Fruit fly (Drosophila melanogaster) whole organism, embryonic: Measurements from ENCODE around the gene CG10353.

Source experiments
- Abd-B ChIP-seq: fragments of 200-800 bp; sonication (Bioruptor generic); optimal IDR thresholded peaks from 2 replicates; lab custom pipeline; 2018; ENCODE audit warnings: missing biosample characterization, mild to moderate bottlenecking, missing genetic modification characterization, moderate library complexity
- Antp ChIP-seq: fragments of 200-800 bp; sonication (Bioruptor generic); optimal IDR thresholded peaks from 3 replicates; lab custom pipeline; 2016; ENCODE audit warnings: missing biosample characterization, missing genetic modification characterization
- Atf-2 ChIP-seq: fragments of 200-800 bp; sonication (Bioruptor generic); optimal IDR thresholded peaks from 2 replicates; lab custom pipeline; 2016; ENCODE audit warnings: missing biosample characterization, missing genetic modification characterization
- Bgb ChIP-seq: fragments of 200-800 bp; sonication (Bioruptor generic); IDR thresholded peaks from 2 replicates; pipeline ENCODE4 v1.3.6; 2022; ENCODE audit warnings: missing biosample characterization, missing genetic modification characterization; ENCODE audit not compliant: partially characterized antibody
- CG10979 ChIP-seq: fragments of 200-800 bp; sonication (Bioruptor generic); optimal IDR thresholded peaks from 2 replicates; lab custom pipeline; 2018; ENCODE audit warnings: missing biosample characterization, mild to moderate bottlenecking, missing genetic modification characterization, moderate library complexity
- CG11093 ChIP-seq: fragments of 200-800 bp; sonication (Bioruptor generic); IDR thresholded peaks from 3 replicates; pipeline ENCODE4 v1.3.6; 2022; ENCODE audit warnings: missing biosample characterization, missing genetic modification characterization
- CG11723 ChIP-seq: fragments of 200-800 bp; sonication (Bioruptor generic); optimal IDR thresholded peaks from 2 replicates; lab custom pipeline; 2017; ENCODE audit warnings: missing biosample characterization, mild to moderate bottlenecking, missing genetic modification characterization
- CG12299 ChIP-seq: fragments of 200-800 bp; sonication (Bioruptor generic); optimal IDR thresholded peaks from 2 replicates; lab custom pipeline; 2018; ENCODE audit warnings: missing biosample characterization, mild to moderate bottlenecking, missing genetic modification characterization
- CG15479 ChIP-seq: fragments of 200-800 bp; sonication (Bioruptor generic); optimal IDR thresholded peaks from 3 replicates; lab custom pipeline; 2019; ENCODE audit warnings: missing biosample characterization, mild to moderate bottlenecking, missing genetic modification characterization, moderate library complexity
- CG1602 ChIP-seq: fragments of 200-800 bp; sonication (Bioruptor generic); optimal IDR thresholded peaks from 3 replicates; lab custom pipeline; 2016; ENCODE audit warnings: missing biosample characterization, missing genetic modification characterization
- CG16815 ChIP-seq: fragments of 200-800 bp; sonication (Bioruptor generic); optimal IDR thresholded peaks from 3 replicates; lab custom pipeline; 2017; ENCODE audit warnings: missing biosample characterization, mild to moderate bottlenecking, missing genetic modification characterization
- CG17912 ChIP-seq: fragments of 200-800 bp; sonication (Bioruptor generic); optimal IDR thresholded peaks from 2 replicates; lab custom pipeline; 2018; ENCODE audit warnings: missing biosample characterization, mild to moderate bottlenecking, missing genetic modification characterization
- CG18764 ChIP-seq: fragments of 200-800 bp; sonication (Bioruptor generic); optimal IDR thresholded peaks from 3 replicates; lab custom pipeline; 2016; ENCODE audit warnings: missing biosample characterization, missing genetic modification characterization
- CG30020 ChIP-seq: fragments of 200-800 bp; optimal IDR thresholded peaks from 2 replicates; lab custom pipeline; 2019; ENCODE audit warnings: missing biosample characterization, mild to moderate bottlenecking, missing genetic modification characterization, moderate library complexity
- CG30403 ChIP-seq: fragments of 200-800 bp; sonication (Bioruptor generic); optimal IDR thresholded peaks from 3 replicates; lab custom pipeline; 2016; ENCODE audit warnings: missing biosample characterization, missing genetic modification characterization
- CG4707 ChIP-seq: fragments of 200-800 bp; sonication (Bioruptor generic); optimal IDR thresholded peaks from 2 replicates; lab custom pipeline; 2018; ENCODE audit warnings: missing biosample characterization, mild to moderate bottlenecking, missing genetic modification characterization, moderate library complexity
- CG6254 ChIP-seq: fragments of 200-800 bp; sonication (Bioruptor generic); optimal IDR thresholded peaks from 3 replicates; lab custom pipeline; 2017; ENCODE audit warnings: mild to moderate bottlenecking, missing biosample characterization, missing genetic modification reagents, missing genetic modification characterization
- CG6272 ChIP-seq: fragments of 200-800 bp; sonication (Bioruptor generic); IDR thresholded peaks from 2 replicates; pipeline ENCODE4 v1.3.6; 2022; ENCODE audit warnings: missing biosample characterization, missing genetic modification characterization
- CG7372 ChIP-seq: fragments of 200-800 bp; sonication (Bioruptor generic); IDR thresholded peaks from 2 replicates; pipeline ENCODE4 v1.3.6; 2022; ENCODE audit warnings: missing biosample characterization, missing genetic modification characterization
- CG8281 ChIP-seq: fragments of 200-800 bp; sonication (Bioruptor generic); optimal IDR thresholded peaks from 2 replicates; lab custom pipeline; 2018; ENCODE audit warnings: missing biosample characterization, mild to moderate bottlenecking, missing genetic modification characterization, moderate library complexity
- Deaf1 ChIP-seq: fragments of 200-800 bp; optimal IDR thresholded peaks from 3 replicates; lab custom pipeline; 2019; ENCODE audit warnings: missing biosample characterization, mild to moderate bottlenecking, missing genetic modification characterization, moderate library complexity
- Eip74EF ChIP-seq, 2 experiments: fragments of 200-800 bp in 1 of 2; fragments of >200 bp in 1 of 2; sonication (Bioruptor generic) in 1 of 2; optimal IDR thresholded peaks; 2 replicates each; lab custom pipeline; 2017 to 2019; ENCODE audit warnings: missing biosample characterization in 2 of 2, missing genetic modification characterization in 2 of 2, mild to moderate bottlenecking in 1 of 2, moderate library complexity in 1 of 2
- HLH3B ChIP-seq: fragments of 200-800 bp; sonication (Bioruptor generic); IDR thresholded peaks from 2 replicates; pipeline ENCODE4 v1.3.6; 2022; ENCODE audit warnings: missing biosample characterization, missing genetic modification characterization
- Hand ChIP-seq: fragments of 200-800 bp; sonication (Bioruptor generic); optimal IDR thresholded peaks from 2 replicates; lab custom pipeline; 2017; ENCODE audit warnings: mild to moderate bottlenecking, missing biosample characterization, missing genetic modification reagents, missing genetic modification characterization
- Hr78 ChIP-seq, 2 experiments: fragments of 200-800 bp in 1 of 2; fragments of >200 bp in 1 of 2; sonication (Bioruptor generic) in 1 of 2; optimal IDR thresholded peaks; 2 replicates each; lab custom pipeline; 2017 to 2019; ENCODE audit warnings: missing biosample characterization in 2 of 2, missing genetic modification characterization in 2 of 2, mild to moderate bottlenecking in 1 of 2, moderate library complexity in 1 of 2
- Hsf ChIP-seq: fragments of 200-800 bp; sonication (Bioruptor generic); optimal IDR thresholded peaks from 3 replicates; lab custom pipeline; 2016; ENCODE audit warnings: missing biosample characterization, missing genetic modification characterization
- Meics ChIP-seq: fragments of 200-800 bp; sonication (Bioruptor generic); optimal IDR thresholded peaks from 2 replicates; lab custom pipeline; 2017; ENCODE audit warnings: missing biosample characterization, mild to moderate bottlenecking, missing genetic modification characterization
- NFAT ChIP-seq: fragments of 200-800 bp; sonication (Bioruptor generic); IDR thresholded peaks from 2 replicates; pipeline ENCODE4 v1.3.6; 2022; ENCODE audit warnings: missing biosample characterization, missing genetic modification characterization
- Pdp1 ChIP-seq, 2 experiments: fragments of 200-800 bp; sonication (Bioruptor generic); optimal IDR thresholded peaks; 3 replicates each; lab custom pipeline; 2016; ENCODE audit warnings: missing biosample characterization in 2 of 2, missing genetic modification characterization in 2 of 2, mild to moderate bottlenecking in 1 of 2, moderate library complexity in 1 of 2
- Sox102F ChIP-seq: fragments of 200-800 bp; sonication (Bioruptor generic); optimal IDR thresholded peaks from 2 replicates; lab custom pipeline; 2018; ENCODE audit warnings: missing biosample characterization, mild to moderate bottlenecking, missing genetic modification characterization, moderate library complexity
- Xbp1 ChIP-seq: fragments of 200-800 bp; sonication (Bioruptor generic); optimal IDR thresholded peaks from 3 replicates; lab custom pipeline; 2016; ENCODE audit warnings: missing biosample characterization, mild to moderate bottlenecking, missing genetic modification characterization
- Xrp1 ChIP-seq: fragments of 200-800 bp; sonication (Bioruptor generic); IDR thresholded peaks from 2 replicates; pipeline ENCODE4 v1.3.6; 2022; ENCODE audit warnings: missing biosample characterization, missing genetic modification characterization
- ac ChIP-seq: fragments of 200-800 bp; sonication (Bioruptor generic); optimal IDR thresholded peaks from 3 replicates; lab custom pipeline; 2017; ENCODE audit warnings: missing biosample characterization, mild to moderate bottlenecking, missing genetic modification characterization
- br ChIP-seq: fragments of >200 bp; optimal IDR thresholded peaks from 2 replicates; lab custom pipeline; 2017
- cg ChIP-seq: fragments of 200-800 bp; sonication (Bioruptor generic); optimal IDR thresholded peaks from 3 replicates; lab custom pipeline; 2019; ENCODE audit warnings: missing biosample characterization, mild to moderate bottlenecking, missing genetic modification characterization, moderate library complexity
- fd3F ChIP-seq: fragments of 200-800 bp; sonication (Bioruptor generic); optimal IDR thresholded peaks from 2 replicates; lab custom pipeline; 2018; ENCODE audit warnings: missing biosample characterization, mild to moderate bottlenecking, missing genetic modification characterization, moderate library complexity
- gem ChIP-seq: fragments of 200-800 bp; sonication (Bioruptor generic); optimal IDR thresholded peaks from 2 replicates; lab custom pipeline; 2019; ENCODE audit warnings: missing biosample characterization, mild to moderate bottlenecking, missing genetic modification characterization, moderate library complexity
- gt ChIP-seq: fragments of 200-800 bp; sonication (Bioruptor generic); IDR thresholded peaks from 2 replicates; pipeline ENCODE4 v1.3.6; 2022; ENCODE audit warnings: missing biosample characterization, missing genetic modification characterization
- jing ChIP-seq: fragments of 200-800 bp; sonication (Bioruptor generic); optimal IDR thresholded peaks from 2 replicates; lab custom pipeline; 2018; ENCODE audit warnings: missing biosample characterization, mild to moderate bottlenecking, missing genetic modification characterization
- kni ChIP-seq: fragments of 200-800 bp; sonication (Bioruptor generic); optimal IDR thresholded peaks from 3 replicates; lab custom pipeline; 2017; ENCODE audit warnings: mild to moderate bottlenecking, missing biosample characterization, missing genetic modification reagents, missing genetic modification characterization
- lilli ChIP-seq: fragments of 200-800 bp; sonication (Bioruptor generic); optimal IDR thresholded peaks from 3 replicates; lab custom pipeline; 2016; ENCODE audit warnings: missing biosample characterization, missing genetic modification characterization
- oc ChIP-seq: fragments of 200-800 bp; sonication (Bioruptor generic); optimal IDR thresholded peaks from 2 replicates; lab custom pipeline; 2018; ENCODE audit warnings: missing biosample characterization, mild to moderate bottlenecking, missing genetic modification characterization, moderate library complexity
- psq ChIP-seq: fragments of 200-800 bp; sonication (Bioruptor generic); optimal IDR thresholded peaks from 2 replicates; lab custom pipeline; 2017; ENCODE audit warnings: missing biosample characterization, missing genetic modification characterization
- slbo ChIP-seq: fragments of 200-800 bp; sonication (Bioruptor generic); IDR thresholded peaks from 2 replicates; pipeline ENCODE4 v1.3.6; 2022; ENCODE audit warnings: missing biosample characterization, missing genetic modification characterization
- so ChIP-seq: fragments of 200-800 bp; sonication (Bioruptor generic); IDR thresholded peaks from 3 replicates; pipeline ENCODE4 v1.3.6; 2022; ENCODE audit warnings: missing biosample characterization, missing genetic modification characterization
- stc ChIP-seq: fragments of 200-800 bp; sonication (Bioruptor generic); IDR thresholded peaks from 2 replicates; pipeline ENCODE4 v1.3.6; 2022; ENCODE audit warnings: missing biosample characterization, missing genetic modification characterization
- tin ChIP-seq: fragments of 200-800 bp; sonication (Bioruptor generic); optimal IDR thresholded peaks from 3 replicates; lab custom pipeline; 2016; ENCODE audit warnings: missing biosample characterization, missing genetic modification characterization
- tio ChIP-seq: fragments of 200-800 bp; sonication (Bioruptor generic); optimal IDR thresholded peaks from 2 replicates; lab custom pipeline; 2017; ENCODE audit warnings: missing biosample characterization, missing genetic modification characterization, inconsistent platforms
- tup ChIP-seq: fragments of 200-800 bp; sonication (Bioruptor generic); optimal IDR thresholded peaks from 2 replicates; lab custom pipeline; 2016; ENCODE audit warnings: missing biosample characterization, mild to moderate bottlenecking, missing genetic modification characterization, moderate library complexity
- wdn ChIP-seq: fragments of 200-800 bp; sonication (Bioruptor generic); IDR thresholded peaks from 2 replicates; pipeline ENCODE4 v1.3.6; 2022; ENCODE audit warnings: missing biosample characterization, missing genetic modification characterization

Gene CG10353

DNA sequence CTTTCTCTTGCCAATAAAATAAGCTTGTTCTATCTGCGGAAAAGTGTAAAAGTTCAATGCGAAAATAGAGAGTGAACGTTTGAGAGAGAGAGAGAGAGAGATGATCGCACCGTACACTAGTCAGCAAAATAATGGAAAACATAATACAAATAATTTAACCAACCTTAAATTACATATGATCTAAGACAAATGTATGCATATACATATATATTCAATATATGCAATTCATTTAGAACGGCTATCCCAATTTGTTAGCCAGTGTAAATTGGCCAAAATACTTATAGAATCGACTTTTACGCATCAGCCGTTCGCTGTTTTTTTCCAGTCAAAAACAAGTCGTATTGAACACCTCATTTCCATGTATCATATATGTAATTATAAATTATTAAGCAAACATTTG lies 38.3 kb upstream of the CG10353 start (continued):
- TF ChIP-seq CG10979 (tag; lab: Kevin White, UChicago) (peak; percentile 9), Xrp1 (GFP tag; lab: Robert Waterston, UW) (peak; percentile 64; the same call in 1 of the 2 replicates), CG30403 (GFP tag; lab: Kevin White, UChicago) (no peak), cg (GFP tag; lab: Kevin White, UChicago) (no peak), so (GFP tag; lab: Robert Waterston, UW) (0 out of 3 replicates have a peak, but pooled peaks have one; percentile 35), CG30020 (tag; lab: Kevin White, UChicago) (no peak), Sox102F (GFP tag; lab: Kevin White, UChicago) (peak; percentile 59), CG6272 (0 out of 2 replicates have a peak, but pooled peaks have one; percentile 32), NFAT (peak; percentile 86), CG16815 (GFP tag; lab: Kevin White, UChicago) (no peak), Pdp1 (GFP tag; optimal IDR thresholded peaks at IDR 0.05; lab: Kevin White, UChicago) (peak in 1 of 2 experiments; percentile 12), CG11093 (GFP tag; lab: Robert Waterston, UW) (peak; percentile 55; the same call in 1 of the 3 replicates), tin (no peak), CG12299 (no peak), Abd-B (GFP tag; lab: Kevin White, UChicago) (no peak), CG6254 (GFP tag; lab: Kevin White, UChicago) (no peak), ac (GFP tag; lab: Kevin White, UChicago) (no peak), CG7372 (GFP tag; lab: Robert Waterston, UW) (no peak), Eip74EF (GFP tag; optimal IDR thresholded peaks at IDR 0.05; lab: Kevin White, UChicago) (no peak), Meics (peak; percentile 58), CG1602 (no peak), tio (GFP tag; lab: Kevin White, UChicago) (no peak), Hand (GFP tag; lab: Kevin White, UChicago) (no peak), jing (no peak), gt (GFP tag; lab: Robert Waterston, UW) (no peak), Hsf (GFP tag; lab: Kevin White, UChicago) (no peak), slbo (GFP tag; lab: Robert Waterston, UW) (peak; percentile 79), kni (GFP tag; lab: Kevin White, UChicago) (no peak), wdn (GFP tag; lab: Robert Waterston, UW) (0 out of 2 replicates have a peak, but pooled peaks have one; percentile 32), Atf-2 (GFP tag; lab: Kevin White, UChicago) (no peak), Bgb (GFP tag; lab: Robert Waterston, UW) (no peak), CG17912 (no peak), HLH3B (GFP tag; lab: Robert Waterston, UW) (peak; percentile 69), br (lab: Kevin White, UChicago) (no peak), stc (peak; percentile 74), fd3F (GFP tag; lab: Kevin White, UChicago) (peak; percentile 14), Deaf1 (tag; lab: Kevin White, UChicago) (no peak), Antp (GFP tag; lab: Kevin White, UChicago) (no peak), oc (no peak), gem (tag; lab: Kevin White, UChicago) (peak; percentile 58), lilli (GFP tag; lab: Kevin White, UChicago) (no peak), psq (GFP tag; lab: Kevin White, UChicago) (no peak), CG8281 (tag; lab: Kevin White, UChicago) (no peak), Xbp1 (GFP tag; lab: Kevin White, UChicago) (peak; percentile 35), CG4707 (GFP tag; lab: Kevin White, UChicago) (no peak), CG18764 (GFP tag; lab: Kevin White, UChicago) (peak; percentile 4), Hr78 (GFP tag; optimal IDR thresholded peaks at IDR 0.05; lab: Kevin White, UChicago) (no peak), CG15479 (no peak), CG11723 (GFP tag; lab: Kevin White, UChicago) (no peak), tup (no peak)
